Fruit fly (Drosophila melanogaster): Measurements from ENCODE around the gene OtopLa.

The OtopLa gene

DNA sequence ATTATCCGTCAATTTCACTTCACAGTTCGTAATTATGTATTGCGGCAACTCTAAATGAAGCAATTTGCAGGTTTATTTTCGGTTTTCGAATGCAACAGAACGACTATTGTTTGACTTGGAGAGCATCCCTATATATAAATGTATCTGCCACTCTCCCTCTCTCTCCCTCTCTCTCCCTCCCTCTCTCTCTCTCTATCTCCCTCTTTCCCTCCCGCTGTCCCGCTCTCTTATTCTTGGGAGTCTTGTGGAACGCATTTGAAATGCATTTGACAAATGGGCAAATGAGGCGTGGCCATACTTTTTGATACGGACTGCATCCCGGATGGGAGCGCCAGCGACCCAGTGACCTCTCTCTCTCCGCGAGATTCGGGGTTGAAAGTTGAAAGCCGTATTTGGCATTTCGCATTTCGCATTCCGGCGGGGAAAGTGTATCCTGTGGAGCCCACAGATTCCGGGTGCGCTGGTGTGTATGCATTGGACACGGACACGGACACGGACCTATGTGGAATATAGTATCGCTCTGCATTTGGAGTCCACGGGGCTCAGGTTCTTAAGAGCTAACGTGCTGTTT, 11.7 kb downstream of the OtopLa start (continued):
- TF ChIP-seq Hr78 (GFP tag; optimal IDR thresholded peaks at IDR 0.05) (no peak), CG14667 (GFP tag; IDR thresholded peaks at IDR 0.05) (no peak), CG17912 (GFP tag; optimal IDR thresholded peaks at IDR 0.05) (no peak), abd-A (tag; optimal IDR thresholded peaks at IDR 0.05) (peak; percentile 36), CG4707 (GFP tag; optimal IDR thresholded peaks at IDR 0.05) (no peak), CG12659 (GFP tag; optimal IDR thresholded peaks at IDR 0.05) (no peak), ssp (GFP tag; IDR thresholded peaks at IDR 0.05) (no peak), CHES-1-like (GFP tag; optimal IDR thresholded peaks at IDR 0.05) (no peak), Xbp1 (GFP tag; optimal IDR thresholded peaks at IDR 0.05) (no peak), sens (GFP tag) (peak; percentile 34), CG11695 (GFP tag; IDR thresholded peaks at IDR 0.05) (no peak), TFAM (GFP tag; optimal IDR thresholded peaks at IDR 0.05) (no peak), CG4820 (GFP tag; optimal IDR thresholded peaks at IDR 0.05) (no peak), Med (GFP tag) (peak; percentile 56), yki (optimal IDR thresholded peaks at IDR 0.05) (peak; percentile 6), CG7556 (GFP tag; optimal IDR thresholded peaks at IDR 0.05) (no peak), CG1832 (GFP tag; optimal IDR thresholded peaks at IDR 0.05) (peak; percentile 78), hkb (optimal IDR thresholded peaks at IDR 0.05) (no peak), hkb (GFP tag; IDR thresholded peaks at IDR 0.05) (no peak)

DNA sequence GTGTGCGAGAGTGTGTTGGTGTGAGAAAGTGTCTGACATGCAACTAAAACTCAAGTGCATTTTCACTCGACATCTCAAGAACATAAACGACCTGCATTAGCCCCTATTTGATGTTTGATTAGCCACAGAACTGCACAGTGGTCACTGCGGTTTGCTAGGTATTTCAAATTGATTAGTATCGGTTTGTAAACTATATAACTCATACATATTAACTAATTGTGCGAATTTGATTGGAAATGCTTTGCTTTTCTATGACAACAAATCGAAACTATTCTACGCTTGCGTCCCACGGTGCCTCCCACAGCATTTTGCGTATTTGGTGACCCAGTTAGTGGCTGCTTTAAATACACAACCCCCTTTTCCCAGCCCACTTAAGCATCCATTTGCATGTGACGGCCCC, 13.6 kb downstream of the OtopLa start:
- TF ChIP-seq CG12236 (GFP tag; optimal IDR thresholded peaks at IDR 0.05) = no peak
- peak; percentile 55 for TF ChIP-seq sens (GFP tag)
- TF ChIP-seq CG12769 (tag; optimal IDR thresholded peaks at IDR 0.05) = no peak
- TF ChIP-seq Oli (tag; optimal IDR thresholded peaks at IDR 0.05) = no peak
- TF ChIP-seq Drgx (GFP tag; IDR thresholded peaks at IDR 0.05) = peak; percentile 51
- TF ChIP-seq Lim3 (GFP tag; IDR thresholded peaks at IDR 0.05) = no peak
- TF ChIP-seq slbo (GFP tag; IDR thresholded peaks at IDR 0.05) = no peak
- TF ChIP-seq ttk (GFP tag; IDR thresholded peaks at IDR 0.05) = 0 out of 2 replicates have a peak, but pooled peaks have one; percentile 19

DNA sequence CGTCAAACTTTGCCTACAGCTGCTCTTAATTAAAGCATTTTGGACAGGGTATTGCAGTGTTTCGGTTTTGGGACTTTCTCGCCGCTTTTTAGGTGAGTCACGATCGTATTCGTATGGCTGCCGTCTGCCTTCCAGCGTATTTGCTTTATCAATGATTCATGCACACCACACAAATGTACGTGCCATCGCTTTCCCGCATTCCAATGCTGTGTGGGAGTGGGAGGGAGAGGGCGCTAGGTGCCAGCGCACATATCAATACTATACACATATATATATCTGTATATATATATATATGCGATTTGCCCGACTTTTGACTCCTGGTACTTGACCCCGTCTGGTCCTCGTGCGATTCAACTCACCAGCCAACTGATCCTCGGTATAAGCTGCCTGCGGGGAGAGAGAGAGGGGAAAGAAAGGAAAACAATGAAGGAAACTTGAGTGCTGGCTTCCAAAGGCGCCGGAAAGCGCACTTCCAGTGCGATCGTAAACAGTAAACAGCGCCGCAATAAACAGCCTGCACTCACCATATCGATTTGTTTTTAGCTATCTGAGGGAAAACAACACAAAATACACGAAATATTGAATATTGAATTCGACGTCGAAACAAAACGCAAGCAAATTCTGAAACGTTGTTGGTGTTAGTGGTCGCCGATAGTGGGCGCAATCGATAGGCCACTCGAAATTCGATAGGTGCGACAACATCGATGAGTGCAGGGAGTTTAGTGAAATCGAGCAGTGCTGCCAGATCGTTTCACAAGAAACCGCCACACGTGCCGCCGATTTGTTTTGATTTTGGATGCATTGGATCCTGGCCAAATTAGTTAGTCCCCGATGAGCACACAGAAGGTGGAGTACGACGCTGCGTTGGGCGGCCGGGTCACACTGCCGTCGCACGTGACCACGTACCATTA, 26.1 kb downstream of the OtopLa start, which contains the start of the genes Mlc-c and Pop1:
Gene Mlc-c (minus strand): TSS at position 647 of the 911 bp plus-strand sequence.
Gene Pop1 (plus strand): TSS at position 756 of the 911 bp plus-strand sequence.
- TF ChIP-seq CG4617 (GFP tag; optimal IDR thresholded peaks at IDR 0.05; ENCODE audit: borderline replicate concordance) (peak; percentile 72), ranshi (GFP tag; IDR thresholded peaks at IDR 0.05) (no peak), CG14710 (tag; optimal IDR thresholded peaks at IDR 0.05) (peak; percentile 40), ato (GFP tag; IDR thresholded peaks at IDR 0.05; ENCODE audit: partially characterized antibody) (peak; percentile 95), cg (GFP tag; optimal IDR thresholded peaks at IDR 0.05) (peak; percentile 48), Kr (GFP tag; optimal IDR thresholded peaks at IDR 0.05) (no peak), kay (GFP tag; optimal IDR thresholded peaks at IDR 0.05) (peak; percentile 83), sna (GFP tag; IDR thresholded peaks at IDR 0.05; ENCODE audit: partially characterized antibody) (peak; percentile 82), trem (tag; optimal IDR thresholded peaks at IDR 0.05) (peak; percentile 50), twi (tag; optimal IDR thresholded peaks at IDR 0.05) (no peak), sd (tag; optimal IDR thresholded peaks at IDR 0.05) (peak; percentile 90), MESR4 (GFP tag; optimal IDR thresholded peaks at IDR 0.05) (peak; percentile 56), zen2 (GFP tag; IDR thresholded peaks at IDR 0.05; ENCODE audit: partially characterized antibody) (peak; percentile 82), CG33557 (GFP tag; optimal IDR thresholded peaks at IDR 0.05) (no peak), Dbx (GFP tag; IDR thresholded peaks at IDR 0.05) (peak; percentile 49; the same call in 1 of the 3 replicates), Sin3A (optimal IDR thresholded peaks at IDR 0.05) (peak; percentile 59), CTCF (GFP tag; optimal IDR thresholded peaks at IDR 0.05) (peak; percentile 51), CG14965 (GFP tag; optimal IDR thresholded peaks at IDR 0.05; ENCODE audit: borderline replicate concordance) (no peak), wdn (GFP tag; IDR thresholded peaks at IDR 0.05) (no peak), crp (GFP tag; optimal IDR thresholded peaks at IDR 0.05) (no peak), rib (GFP tag; IDR thresholded peaks at IDR 0.05) (no peak), CG1832 (GFP tag; optimal IDR thresholded peaks at IDR 0.05) (peak; percentile 72), jumu (GFP tag; optimal IDR thresholded peaks at IDR 0.05) (peak; percentile 22)
